Fruit fly (Drosophila melanogaster) whole organism: ENCODE measurements around the gene BG642163.

Source experiments
- CG8478 ChIP-seq: fragments of >200 bp; optimal IDR thresholded peaks from 2 replicates; lab custom pipeline; 2018; ENCODE audit warnings: inconsistent platforms
- Dll ChIP-seq: fragments of >200 bp; optimal IDR thresholded peaks from 2 replicates; lab custom pipeline; 2017
- EcR ChIP-seq, 2 experiments: fragments of >200 bp; optimal IDR thresholded peaks; 2 replicates each; lab custom pipeline; 2017; ENCODE audit warnings: missing biosample characterization in 2 of 2, missing genetic modification characterization in 2 of 2, missing genetic modification reagents in 2 of 2
- pan ChIP-seq: fragments of >200 bp; optimal IDR thresholded peaks from 2 replicates; lab custom pipeline; 2017
- psq ChIP-seq: fragments of >200 bp; optimal IDR thresholded peaks from 2 replicates; lab custom pipeline; 2017
- usp ChIP-seq: fragments of >200 bp; optimal IDR thresholded peaks from 2 replicates; lab custom pipeline; 2017; ENCODE audit warnings: missing biosample characterization, missing genetic modification characterization, mixed read lengths

Gene BG642163

DNA sequence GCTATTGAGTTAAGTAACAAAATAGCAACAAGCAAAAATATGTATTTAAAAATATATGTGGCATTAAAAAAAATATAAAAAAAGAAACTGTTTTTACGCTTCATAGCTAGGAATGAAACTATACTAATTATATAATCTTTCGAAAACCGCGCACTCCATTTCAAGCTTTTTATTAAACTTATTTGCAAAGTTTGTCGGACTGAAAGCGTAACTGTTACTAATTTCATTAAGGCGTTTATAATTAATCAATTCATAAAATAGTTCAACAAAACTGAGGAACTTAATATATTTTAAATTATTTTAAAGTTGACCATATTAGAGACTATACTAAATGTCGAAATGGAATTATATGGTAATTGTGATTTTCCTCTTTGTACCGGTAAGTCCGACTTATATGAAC, 1.6 kb downstream of the BG642163 start, which contains the start of gene CG15635:
Gene CG15635 (plus strand): TSS at position 301 of the 400 bp plus-strand sequence.
- TF ChIP-seq psq (lab: Kevin White, UChicago), result no peak

DNA sequence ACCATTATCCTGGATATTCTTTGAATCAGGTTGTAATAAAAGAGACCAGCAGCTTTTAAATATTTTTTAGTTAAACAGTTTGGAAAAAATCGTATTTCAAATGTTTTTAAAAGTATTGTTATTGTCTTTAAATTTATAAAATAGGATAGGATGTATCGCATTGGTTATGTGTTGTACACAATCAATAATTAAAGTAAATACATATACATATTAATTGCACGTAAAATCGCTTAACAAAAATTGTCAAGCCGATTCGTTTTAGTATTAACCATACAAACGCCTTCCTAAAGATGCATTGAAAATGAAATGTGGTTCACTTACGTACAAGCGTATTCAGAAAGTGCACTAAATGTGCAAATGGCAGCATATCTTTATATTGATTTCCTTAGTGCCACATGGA, 5.7 kb downstream of the BG642163 start, which contains the start of gene CG43798:
Gene CG43798 (plus strand): TSS at position 301 of the 400 bp plus-strand sequence.
- TF ChIP-seq Dll (lab: Kevin White, UChicago) (no peak), CG8478 (lab: Kevin White, UChicago) (no peak), psq (lab: Kevin White, UChicago) (no peak), EcR (GFP tag; optimal IDR thresholded peaks at IDR 0.05; lab: Kevin White, UChicago) (no peak), usp (GFP tag; lab: Kevin White, UChicago) (no peak), pan (no peak)

DNA sequence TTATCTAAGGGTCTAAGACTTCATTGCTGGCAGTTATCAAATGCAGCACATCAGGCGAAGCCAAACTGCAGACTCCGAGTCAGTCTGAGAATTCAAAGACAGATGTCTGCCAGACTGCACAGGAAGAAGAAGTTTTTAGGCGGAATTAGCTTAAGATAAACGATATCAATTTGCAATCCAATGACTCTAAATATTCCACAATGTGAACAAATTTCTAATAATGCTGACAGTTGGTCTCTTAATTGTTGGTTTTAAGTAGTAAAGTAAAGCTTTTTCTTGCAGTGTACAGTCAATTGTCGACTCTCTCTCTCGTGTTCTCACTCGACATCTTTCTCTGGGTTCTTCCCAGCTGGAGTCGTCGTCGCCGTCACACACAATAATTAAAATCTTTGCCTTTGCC, 7.7 kb downstream of the BG642163 start:
- TF ChIP-seq EcR (GFP tag; optimal IDR thresholded peaks at IDR 0.05; lab: Kevin White, UChicago) (peak in 1 of 2 experiments; percentile 3), usp (GFP tag; lab: Kevin White, UChicago) (no peak)

DNA sequence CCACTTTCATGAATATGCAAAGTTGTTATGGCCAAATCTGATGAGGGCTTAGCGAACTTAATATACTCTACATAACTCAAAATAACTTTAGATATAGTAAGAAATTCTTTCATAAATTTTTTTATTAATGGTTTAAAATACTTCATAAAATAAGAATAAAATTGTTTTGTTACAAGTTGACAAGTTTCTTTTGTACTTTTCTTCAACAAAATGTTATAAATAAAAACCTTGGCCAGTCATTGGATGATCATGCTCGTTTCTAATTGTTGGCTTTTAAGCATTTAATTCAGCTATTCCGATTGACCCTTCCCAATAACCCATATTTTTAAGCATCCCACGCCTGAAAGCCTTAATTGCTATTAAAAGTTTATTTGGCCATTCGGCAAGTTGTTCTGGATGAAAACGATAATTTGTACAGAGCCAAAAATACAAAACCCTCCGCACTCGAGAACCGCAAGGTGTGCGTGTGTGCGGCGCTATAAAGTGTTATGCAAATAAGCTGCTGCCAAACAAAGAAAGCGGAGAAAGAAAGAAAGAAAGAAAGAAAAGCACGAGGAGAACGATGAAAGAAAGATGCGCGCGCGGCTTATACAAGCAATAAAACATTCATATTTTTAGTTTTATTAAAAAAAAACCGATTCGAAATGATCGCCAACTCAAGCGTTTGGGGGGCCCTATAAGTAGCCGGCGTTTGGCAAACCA, 9.8 kb downstream of the BG642163 start, which contains the start of gene CG3355:
Gene CG3355 (plus strand): TSS at position 652 of the 702 bp plus-strand sequence.
- TF ChIP-seq usp (GFP tag; lab: Kevin White, UChicago) (no peak), Dll (lab: Kevin White, UChicago) (no peak), EcR (GFP tag; optimal IDR thresholded peaks at IDR 0.05; lab: Kevin White, UChicago) (no peak), CG8478 (lab: Kevin White, UChicago) (no peak), pan (no peak), psq (lab: Kevin White, UChicago) (no peak)

DNA sequence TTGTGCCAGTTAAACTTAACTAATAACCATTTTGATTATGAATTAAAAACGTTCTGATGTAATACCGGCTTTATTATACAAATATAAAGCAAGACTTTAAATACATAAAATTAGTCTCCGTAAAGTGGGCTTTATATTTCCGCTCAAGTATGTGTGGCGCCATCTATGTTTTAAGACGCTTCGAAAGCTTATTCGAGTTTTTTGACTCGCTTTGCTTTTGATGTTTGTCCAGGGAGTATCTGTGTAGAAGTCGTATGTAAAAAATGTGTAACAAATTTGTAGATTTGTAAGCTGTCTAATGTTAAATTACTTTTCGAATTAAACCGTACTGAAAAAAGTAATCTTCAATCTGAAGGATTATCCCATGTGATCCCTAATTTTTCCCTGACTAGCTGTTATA, 19.8 kb downstream of the BG642163 start:
- TF ChIP-seq Dll (lab: Kevin White, UChicago), result no peak

DNA sequence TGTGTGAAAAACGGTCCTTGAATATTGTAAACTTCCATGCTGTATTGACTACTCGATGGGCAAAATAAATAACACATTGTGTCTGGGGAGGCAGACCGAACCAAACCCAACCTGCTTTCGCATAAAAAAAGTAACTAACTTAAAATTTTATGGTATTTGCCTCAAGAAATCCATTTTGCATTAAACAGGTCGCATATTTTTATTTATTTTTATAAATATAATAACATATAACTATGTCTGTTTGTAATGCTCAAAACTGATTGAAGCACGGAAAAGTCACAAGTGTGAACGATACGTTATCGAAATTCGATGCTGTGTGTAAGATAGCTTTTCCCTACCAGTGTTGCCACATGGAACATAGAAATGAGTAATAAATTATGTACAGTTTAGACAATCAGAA, 41.3 kb downstream of the BG642163 start, which contains the start of gene CG11929:
Gene CG11929 (plus strand): TSS at position 301 of the 400 bp plus-strand sequence.
- TF ChIP-seq Dll (lab: Kevin White, UChicago) (no peak), EcR (GFP tag; optimal IDR thresholded peaks at IDR 0.05; lab: Kevin White, UChicago) (no peak), CG8478 (lab: Kevin White, UChicago) (no peak), usp (GFP tag; lab: Kevin White, UChicago) (no peak), psq (lab: Kevin White, UChicago) (no peak), pan (no peak)

DNA sequence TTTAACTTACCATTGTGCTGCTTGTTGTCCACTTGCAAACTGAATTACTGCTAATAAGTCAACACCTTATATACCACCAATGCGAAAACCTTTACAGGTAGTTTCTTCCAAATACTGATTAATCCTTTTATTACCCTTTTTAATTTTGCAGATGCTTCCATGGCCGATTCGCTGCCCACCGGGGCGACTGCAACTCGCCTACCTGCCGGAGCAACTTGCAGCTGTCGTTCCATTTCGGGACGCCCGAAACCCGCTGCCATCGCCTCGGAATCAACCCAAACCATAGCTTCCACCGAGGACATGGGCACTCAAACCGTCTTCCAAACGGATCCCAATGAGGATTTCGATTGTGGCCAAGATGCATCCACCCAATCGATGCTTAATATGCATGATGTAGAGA, 43.3 kb downstream of the BG642163 start, which contains the start of gene Elba1:
Gene Elba1 (minus strand): TSS at position 101 of the 400 bp plus-strand sequence.
- TF ChIP-seq CG8478 (lab: Kevin White, UChicago) (no peak), Dll (lab: Kevin White, UChicago) (no peak), EcR (GFP tag; optimal IDR thresholded peaks at IDR 0.05; lab: Kevin White, UChicago) (no peak), usp (GFP tag; lab: Kevin White, UChicago) (no peak), pan (no peak), psq (lab: Kevin White, UChicago) (no peak)

DNA sequence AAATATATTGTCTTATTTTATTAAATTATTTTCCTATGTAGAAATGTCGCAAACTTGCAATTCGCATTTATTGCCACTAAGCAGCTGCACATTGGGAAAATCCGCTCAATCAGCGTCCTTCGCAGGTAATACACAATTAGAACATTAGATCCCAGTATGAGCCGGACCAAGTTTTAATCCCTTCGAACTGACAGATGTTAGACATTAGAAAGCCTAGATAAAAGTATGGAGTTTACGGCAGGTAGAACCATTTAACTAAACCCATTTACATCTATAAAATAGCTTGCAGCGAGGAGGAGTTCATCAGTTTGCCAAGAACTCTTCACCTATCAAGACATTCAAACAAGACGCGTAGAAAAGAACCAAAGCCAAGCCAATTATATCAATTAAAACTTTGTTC, 46.1 kb downstream of the BG642163 start, which contains the start of gene Elba3:
Gene Elba3 (plus strand): TSS at position 301 of the 400 bp plus-strand sequence.
- TF ChIP-seq EcR (GFP tag; optimal IDR thresholded peaks at IDR 0.05; lab: Kevin White, UChicago) (no peak), CG8478 (lab: Kevin White, UChicago) (no peak), usp (GFP tag; lab: Kevin White, UChicago) (no peak), pan (no peak), Dll (lab: Kevin White, UChicago) (no peak), psq (lab: Kevin White, UChicago) (no peak)

DNA sequence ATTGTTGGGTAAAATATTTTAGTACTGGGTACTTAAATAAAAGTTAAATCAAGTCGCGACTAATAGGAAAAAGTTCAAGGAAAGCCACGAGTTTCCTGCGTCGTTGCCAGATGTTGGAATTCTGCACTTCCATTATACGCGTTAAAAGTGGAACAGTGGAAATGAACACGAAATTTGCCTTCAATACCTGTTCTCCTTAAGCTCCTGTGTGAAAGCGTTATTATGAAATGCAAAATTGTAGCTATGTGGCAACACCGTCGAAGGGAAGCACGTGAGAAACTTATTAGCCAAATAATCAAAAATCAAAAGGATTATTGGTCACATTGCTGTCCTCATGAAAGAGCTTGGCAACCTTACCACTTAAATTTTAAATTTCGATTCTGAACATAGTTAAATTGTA, 49.5 kb downstream of the BG642163 start, which contains the start of gene CG3251:
Gene CG3251 (minus strand): TSS at position 101 of the 400 bp plus-strand sequence.
- TF ChIP-seq EcR (GFP tag; optimal IDR thresholded peaks at IDR 0.05; lab: Kevin White, UChicago), result no peak
